Fruit fly (Drosophila melanogaster) whole organism, embryonic: ENCODE measurements around the gene Nup107.

Source experiments
- BtbVII ChIP-seq: fragments of 200-800 bp; sonication (Bioruptor generic); optimal IDR thresholded peaks from 3 replicates; lab custom pipeline; 2017; ENCODE audit warnings: missing biosample characterization, mild to moderate bottlenecking, missing genetic modification characterization
- CG10462 ChIP-seq: fragments of 200-800 bp; sonication (Bioruptor generic); optimal IDR thresholded peaks from 2 replicates; lab custom pipeline; 2016; ENCODE audit warnings: missing biosample characterization, missing genetic modification characterization
- CG12236 ChIP-seq: fragments of 200-800 bp; sonication (Bioruptor generic); optimal IDR thresholded peaks from 2 replicates; lab custom pipeline; 2016; ENCODE audit warnings: missing biosample characterization, missing genetic modification characterization
- CG1233 ChIP-seq: fragments of 200-800 bp; sonication (Bioruptor generic); optimal IDR thresholded peaks from 4 replicates; lab custom pipeline; 2018; ENCODE audit warnings: missing biosample characterization, mild to moderate bottlenecking, missing genetic modification characterization
- CG12659 ChIP-seq: fragments of 200-800 bp; sonication (Bioruptor generic); optimal IDR thresholded peaks from 3 replicates; lab custom pipeline; 2017; ENCODE audit warnings: mild to moderate bottlenecking, missing biosample characterization, missing genetic modification reagents, missing genetic modification characterization
- CG14441 ChIP-seq: fragments of 200-800 bp; sonication (Bioruptor generic); IDR thresholded peaks from 2 replicates; pipeline ENCODE4 v1.3.6; 2022; ENCODE audit warnings: missing biosample characterization, missing genetic modification characterization
- CG15514 ChIP-seq: fragments of 200-800 bp; sonication (Bioruptor generic); optimal IDR thresholded peaks from 3 replicates; lab custom pipeline; 2017; ENCODE audit warnings: missing biosample characterization, missing genetic modification characterization, mild to moderate bottlenecking, moderate library complexity, missing genetic modification reagents
- CG17186 ChIP-seq: fragments of 200-800 bp; sonication (Bioruptor generic); optimal IDR thresholded peaks from 3 replicates; lab custom pipeline; 2017; ENCODE audit warnings: missing biosample characterization, missing genetic modification reagents, missing genetic modification characterization
- CG1832 ChIP-seq: fragments of 200-800 bp; sonication (Bioruptor generic); optimal IDR thresholded peaks from 2 replicates; lab custom pipeline; 2017; ENCODE audit warnings: missing biosample characterization, mild to moderate bottlenecking, missing genetic modification characterization, inconsistent platforms
- CG30020 ChIP-seq: fragments of 200-800 bp; optimal IDR thresholded peaks from 2 replicates; lab custom pipeline; 2019; ENCODE audit warnings: missing biosample characterization, mild to moderate bottlenecking, missing genetic modification characterization, moderate library complexity
- CG30403 ChIP-seq: fragments of 200-800 bp; sonication (Bioruptor generic); optimal IDR thresholded peaks from 3 replicates; lab custom pipeline; 2016; ENCODE audit warnings: missing biosample characterization, missing genetic modification characterization
- CG34224 ChIP-seq: fragments of 200-800 bp; sonication (Bioruptor generic); IDR thresholded peaks from 3 replicates; pipeline ENCODE4 v1.3.6; 2022; ENCODE audit warnings: missing biosample characterization, missing genetic modification characterization; ENCODE audit not compliant: partially characterized antibody
- CG43689 ChIP-seq: fragments of 200-800 bp; sonication (Bioruptor generic); IDR thresholded peaks from 2 replicates; pipeline ENCODE4 v1.3.6; 2022; ENCODE audit warnings: missing biosample characterization, missing genetic modification characterization
- CG9609 ChIP-seq: fragments of 200-800 bp; sonication (Bioruptor generic); optimal IDR thresholded peaks from 3 replicates; lab custom pipeline; 2016; ENCODE audit warnings: missing biosample characterization, missing genetic modification characterization
- Fer1 ChIP-seq: fragments of 200-800 bp; sonication (Bioruptor generic); optimal IDR thresholded peaks from 2 replicates; lab custom pipeline; 2017; ENCODE audit warnings: missing biosample characterization, mild to moderate bottlenecking, missing genetic modification characterization
- Fer3 ChIP-seq: fragments of 200-800 bp; sonication (Bioruptor generic); optimal IDR thresholded peaks from 2 replicates; lab custom pipeline; 2018; ENCODE audit warnings: missing biosample characterization, mild to moderate bottlenecking, missing genetic modification characterization, moderate library complexity
- HLH3B ChIP-seq: fragments of 200-800 bp; sonication (Bioruptor generic); IDR thresholded peaks from 2 replicates; pipeline ENCODE4 v1.3.6; 2022; ENCODE audit warnings: missing biosample characterization, missing genetic modification characterization
- HLH54F ChIP-seq: fragments of 200-800 bp; sonication (Bioruptor generic); optimal IDR thresholded peaks from 3 replicates; lab custom pipeline; 2016; ENCODE audit warnings: missing biosample characterization, missing genetic modification characterization
- Hand ChIP-seq: fragments of 200-800 bp; sonication (Bioruptor generic); optimal IDR thresholded peaks from 2 replicates; lab custom pipeline; 2017; ENCODE audit warnings: mild to moderate bottlenecking, missing biosample characterization, missing genetic modification reagents, missing genetic modification characterization
- Hr51 ChIP-seq, 2 experiments: fragments of 200-800 bp; sonication (Bioruptor generic); optimal IDR thresholded peaks; 2 replicates in 1 of 2; 3 replicates in 1 of 2; lab custom pipeline; 2016 to 2018; ENCODE audit warnings: missing biosample characterization in 2 of 2, missing genetic modification characterization in 2 of 2, mild to moderate bottlenecking in 1 of 2, moderate library complexity in 1 of 2
- Lhr ChIP-seq: fragments of 200-800 bp; sonication (Bioruptor generic); optimal IDR thresholded peaks from 3 replicates; lab custom pipeline; 2017; ENCODE audit warnings: mild to moderate bottlenecking, missing biosample characterization, missing genetic modification reagents, missing genetic modification characterization
- Myb ChIP-seq: fragments of 200-800 bp; sonication (Bioruptor generic); optimal IDR thresholded peaks from 2 replicates; lab custom pipeline; 2016; ENCODE audit warnings: missing biosample characterization, missing genetic modification characterization
- NfI ChIP-seq: fragments of 200-800 bp; sonication (Bioruptor generic); optimal IDR thresholded peaks from 3 replicates; lab custom pipeline; 2018; ENCODE audit warnings: missing biosample characterization, mild to moderate bottlenecking, missing genetic modification characterization, moderate library complexity
- Rfx ChIP-seq: fragments of 200-800 bp; sonication (Bioruptor generic); IDR thresholded peaks from 2 replicates; pipeline ENCODE4 v1.3.6; 2022; ENCODE audit warnings: missing biosample characterization, missing genetic modification characterization
- Scr ChIP-seq: fragments of 200-800 bp; sonication (Bioruptor generic); IDR thresholded peaks from 2 replicates; pipeline ENCODE4 v1.3.6; 2022; ENCODE audit warnings: missing biosample characterization, missing genetic modification characterization; ENCODE audit not compliant: partially characterized antibody
- Side ChIP-seq: fragments of 200-800 bp; sonication (Bioruptor generic); optimal IDR thresholded peaks from 2 replicates; lab custom pipeline; 2016; ENCODE audit warnings: missing biosample characterization, missing genetic modification characterization
- Sin3A ChIP-seq: fragments of >200 bp; optimal IDR thresholded peaks from 2 replicates; lab custom pipeline; 2018
- Stat92E ChIP-seq, 3 experiments: fragments of >200 bp in 2 of 3; fragments of 200-800 bp in 1 of 3; sonication (Bioruptor generic) in 1 of 3; optimal IDR thresholded peaks; 2 replicates each; lab custom pipeline; 2017 to 2019; ENCODE audit warnings: missing biosample characterization in 3 of 3, missing genetic modification characterization in 3 of 3, mild to moderate bottlenecking in 1 of 3, moderate library complexity in 1 of 3
- Usf ChIP-seq: fragments of 200-800 bp; sonication (Bioruptor generic); optimal IDR thresholded peaks from 2 replicates; lab custom pipeline; 2017; ENCODE audit warnings: missing genotype, missing biosample characterization, missing genetic modification characterization
- dpn ChIP-seq, 2 experiments: fragments of 200-800 bp; sonication (Bioruptor generic); optimal IDR thresholded peaks; 3 replicates each; lab custom pipeline; 2016; ENCODE audit warnings: missing biosample characterization in 2 of 2, missing genetic modification characterization in 2 of 2
- eyg ChIP-seq: fragments of 200-800 bp; sonication (Bioruptor generic); optimal IDR thresholded peaks from 3 replicates; lab custom pipeline; 2016; ENCODE audit warnings: missing biosample characterization, missing genetic modification characterization
- ftz-f1 ChIP-seq: fragments of 200-800 bp; sonication (Bioruptor generic); optimal IDR thresholded peaks from 2 replicates; lab custom pipeline; 2016; ENCODE audit warnings: missing biosample characterization, missing genetic modification characterization
- gcm ChIP-seq: fragments of 200-800 bp; sonication (Bioruptor generic); optimal IDR thresholded peaks from 2 replicates; lab custom pipeline; 2019; ENCODE audit warnings: missing biosample characterization, mild to moderate bottlenecking, missing genetic modification characterization, moderate library complexity
- hbn ChIP-seq: fragments of 200-800 bp; sonication (Bioruptor generic); IDR thresholded peaks from 2 replicates; pipeline ENCODE4 v1.3.6; 2022; ENCODE audit warnings: missing biosample characterization, missing genetic modification characterization; ENCODE audit not compliant: partially characterized antibody
- lmd ChIP-seq: fragments of 200-800 bp; sonication (Bioruptor generic); IDR thresholded peaks from 2 replicates; pipeline ENCODE4 v1.3.6; 2022; ENCODE audit warnings: missing biosample characterization, missing genetic modification characterization
- lov ChIP-seq, 2 experiments: fragments of 200-800 bp in 1 of 2; fragments of >200 bp in 1 of 2; sonication (Bioruptor generic) in 1 of 2; IDR thresholded peaks in 1 of 2; optimal IDR thresholded peaks in 1 of 2; 2 replicates in 1 of 2; 3 replicates in 1 of 2; pipeline versions ENCODE4 v1.3.6 to Lab custom; 2017 to 2022; ENCODE audit warnings: missing biosample characterization in 1 of 2, missing genetic modification characterization in 1 of 2
- nom ChIP-seq: fragments of 200-800 bp; sonication (Bioruptor generic); optimal IDR thresholded peaks from 2 replicates; lab custom pipeline; 2017; ENCODE audit warnings: missing biosample characterization, missing genetic modification characterization, mild to moderate bottlenecking, moderate library complexity, missing genetic modification reagents
- pb ChIP-seq: fragments of 200-800 bp; sonication (Bioruptor generic); optimal IDR thresholded peaks from 3 replicates; lab custom pipeline; 2016; ENCODE audit warnings: missing biosample characterization, missing genetic modification characterization
- prd ChIP-seq, 3 experiments: fragments of >200 bp in 2 of 3; fragments of 200-800 bp in 1 of 3; sonication (Bioruptor generic) in 1 of 3; optimal IDR thresholded peaks in 2 of 3; IDR thresholded peaks in 1 of 3; 2 replicates in 2 of 3; 3 replicates in 1 of 3; pipeline versions ENCODE4 v1.3.6 to Lab custom; 2017 to 2022; ENCODE audit warnings: missing biosample characterization in 1 of 3, missing genetic modification characterization in 1 of 3
- repo ChIP-seq: fragments of 200-800 bp; sonication (Bioruptor generic); optimal IDR thresholded peaks from 2 replicates; lab custom pipeline; 2016; ENCODE audit warnings: missing biosample characterization, missing genetic modification characterization
- rib ChIP-seq: fragments of 200-800 bp; sonication (Bioruptor generic); IDR thresholded peaks from 2 replicates; pipeline ENCODE4 v1.3.6; 2022; ENCODE audit warnings: missing biosample characterization, missing genetic modification characterization
- sima ChIP-seq: fragments of 200-800 bp; sonication (Bioruptor generic); optimal IDR thresholded peaks from 2 replicates; lab custom pipeline; 2016; ENCODE audit warnings: missing biosample characterization, missing genetic modification characterization
- tap ChIP-seq: fragments of 200-800 bp; optimal IDR thresholded peaks from 3 replicates; lab custom pipeline; 2019; ENCODE audit warnings: missing biosample characterization, mild to moderate bottlenecking, missing genetic modification characterization, moderate library complexity
- usp ChIP-seq: fragments of >200 bp; optimal IDR thresholded peaks from 2 replicates; lab custom pipeline; 2017; ENCODE audit warnings: missing biosample characterization, missing genetic modification characterization
- vnd ChIP-seq: fragments of 200-800 bp; sonication (Bioruptor generic); IDR thresholded peaks from 3 replicates; pipeline ENCODE4 v1.3.6; 2022; ENCODE audit warnings: missing biosample characterization, missing genetic modification characterization; ENCODE audit not compliant: partially characterized antibody
- vvl ChIP-seq: fragments of 200-800 bp; sonication (Bioruptor generic); IDR thresholded peaks from 2 replicates; pipeline ENCODE4 v1.3.6; 2022; ENCODE audit warnings: missing biosample characterization, missing genetic modification characterization
- zfh2 ChIP-seq: fragments of 200-800 bp; sonication (Bioruptor generic); optimal IDR thresholded peaks from 2 replicates; lab custom pipeline; 2016; ENCODE audit warnings: missing biosample characterization, missing genetic modification characterization

Nup107 gene

DNA sequence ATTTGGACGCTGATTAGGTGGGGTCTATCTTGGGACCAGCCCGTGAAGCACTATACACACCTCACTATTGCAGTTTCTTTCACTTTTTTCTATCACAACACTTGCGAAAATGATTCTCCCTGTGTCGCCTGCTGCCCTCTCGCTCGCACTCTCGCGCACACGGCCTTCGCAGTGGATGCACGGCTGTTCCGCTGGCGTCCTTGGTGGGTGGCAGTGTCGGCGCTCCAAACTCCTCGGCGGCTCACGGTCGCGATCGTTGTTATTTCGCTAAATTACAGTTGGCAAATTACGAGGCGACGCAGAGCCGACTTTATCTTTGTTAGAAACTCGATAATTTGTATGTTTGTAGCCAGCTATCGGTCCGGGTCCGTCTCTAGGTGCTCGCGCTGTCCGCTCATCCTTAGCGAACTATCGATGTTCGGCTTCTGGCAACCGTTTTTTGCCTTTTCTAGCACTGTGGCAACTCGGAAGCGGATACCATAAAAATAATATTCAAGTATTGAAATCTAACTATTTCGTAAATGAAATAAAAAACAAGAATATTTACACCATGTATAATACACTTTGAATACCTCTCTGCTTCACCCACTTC, 31.8 kb upstream of the Nup107 start, which contains the start of gene Ubc2 (continued):
- TF ChIP-seq CG34224 (GFP tag; lab: Robert Waterston, UW) (peak; percentile 85), Rfx (GFP tag; lab: Robert Waterston, UW) (peak; percentile 60), Myb (GFP tag; lab: Kevin White, UChicago) (peak; percentile 87), CG30020 (tag; lab: Kevin White, UChicago) (peak; percentile 35), vnd (GFP tag; lab: Robert Waterston, UW) (peak; percentile 70), BtbVII (GFP tag; lab: Kevin White, UChicago) (no peak), eyg (GFP tag; lab: Kevin White, UChicago) (peak; percentile 15), CG15514 (GFP tag; lab: Kevin White, UChicago) (peak; percentile 70), NfI (GFP tag; lab: Kevin White, UChicago) (peak; percentile 11), CG9609 (peak; percentile 52), usp (GFP tag; lab: Kevin White, UChicago) (no peak), Scr (peak; percentile 84), prd (optimal IDR thresholded peaks at IDR 0.05; lab: Kevin White, UChicago) (no peak), prd (GFP tag; IDR thresholded peaks at IDR 0.05; lab: Robert Waterston, UW) (peak; percentile 33; the same call in 2 of the 3 replicates), CG30403 (GFP tag; lab: Kevin White, UChicago) (peak; percentile 37), pb (GFP tag; lab: Kevin White, UChicago) (no peak), nom (no peak), HLH3B (GFP tag; lab: Robert Waterston, UW) (0 out of 2 replicates have a peak, but pooled peaks have one; percentile 21), CG1233 (GFP tag; lab: Kevin White, UChicago) (no peak), Lhr (GFP tag; lab: Kevin White, UChicago) (peak; percentile 48), vvl (GFP tag; lab: Robert Waterston, UW) (peak; percentile 61), HLH54F (GFP tag; lab: Kevin White, UChicago) (peak; percentile 20), CG12659 (GFP tag; lab: Kevin White, UChicago) (peak; percentile 81), Hr51 (GFP tag; optimal IDR thresholded peaks at IDR 0.05; lab: Kevin White, UChicago) (peak in 1 of 2 experiments; percentile 28), Fer1 (GFP tag; lab: Kevin White, UChicago) (peak; percentile 12), hbn (GFP tag; lab: Robert Waterston, UW) (peak; percentile 69), zfh2 (GFP tag; lab: Kevin White, UChicago) (peak; percentile 19), Sin3A (lab: Kevin White, UChicago) (peak; percentile 40), CG14441 (GFP tag; lab: Robert Waterston, UW) (0 out of 2 replicates have a peak, but pooled peaks have one; percentile 24), dpn (GFP tag; optimal IDR thresholded peaks at IDR 0.05; lab: Kevin White, UChicago) (peak in 1 of 2 experiments; percentile 47), rib (GFP tag; lab: Robert Waterston, UW) (0 out of 2 replicates have a peak, but pooled peaks have one; percentile 18), CG17186 (peak; percentile 78), ftz-f1 (peak; percentile 80), CG1832 (GFP tag; lab: Kevin White, UChicago) (peak; percentile 73)

- TF ChIP-seq CG12236 (GFP tag; lab: Kevin White, UChicago), result no peak
- TF ChIP-seq sima (GFP tag; lab: Kevin White, UChicago), result no peak
- no peak for TF ChIP-seq Usf (GFP tag; lab: Kevin White, UChicago)
- peak; percentile 21; the same call in 1 of the 2 replicates for TF ChIP-seq CG14441 (GFP tag; lab: Robert Waterston, UW)
- TF ChIP-seq CG43689, result no peak
- TF ChIP-seq repo (GFP tag; lab: Kevin White, UChicago), result no peak
- no peak for TF ChIP-seq CG10462
- TF ChIP-seq Hand (GFP tag; lab: Kevin White, UChicago), result peak; percentile 63
- TF ChIP-seq lmd (GFP tag; lab: Robert Waterston, UW), result peak; percentile 45; the same call in 1 of the 2 replicates
- peak; percentile 58 for TF ChIP-seq gcm
- peak; percentile 56 for TF ChIP-seq Fer3 (tag; lab: Kevin White, UChicago)
- no peak for TF ChIP-seq Stat92E (GFP tag; optimal IDR thresholded peaks at IDR 0.05; lab: Kevin White, UChicago)
- peak; percentile 49 for TF ChIP-seq tap (tag; lab: Kevin White, UChicago)
- TF ChIP-seq lov (optimal IDR thresholded peaks at IDR 0.05; lab: Kevin White, UChicago), result no peak
- TF ChIP-seq lov (GFP tag; IDR thresholded peaks at IDR 0.05; lab: Robert Waterston, UW), result no peak
- TF ChIP-seq Side (GFP tag; lab: Kevin White, UChicago), result no peak
Measured at dm6 chr2L:10760422-10761166, 24.7 kb upstream of the Nup107 start, which contains the start of gene CG6495. Gene CG6495, plus strand, starts transcription at chr2L:10761116.
